Fruit fly (Drosophila melanogaster): ENCODE data around the gene CG17752.

DNA sequence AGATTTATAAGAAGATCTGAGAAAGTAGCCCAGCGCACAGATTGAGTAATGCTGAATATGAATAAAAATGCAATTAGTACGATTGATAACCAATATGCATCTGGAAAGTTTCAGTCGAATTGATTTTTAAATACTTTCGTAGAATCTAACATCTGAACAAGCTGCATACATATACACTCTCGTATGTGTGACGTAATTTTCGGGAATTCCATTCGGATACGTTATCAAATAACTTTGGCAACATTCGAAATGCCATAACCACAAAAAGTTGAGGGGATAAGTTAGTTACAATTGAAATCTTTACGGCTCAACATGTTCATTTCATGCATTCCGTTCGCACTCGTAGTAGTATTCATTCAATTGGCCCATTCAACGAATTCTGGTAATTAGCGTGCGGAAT lies 40.7 kb downstream of the CG17752 start, which contains the start of gene CG31219:
- no peak for TF ChIP-seq h (optimal IDR thresholded peaks at IDR 0.05)
- TF ChIP-seq psq (optimal IDR thresholded peaks at IDR 0.05), result no peak
